Worm (Caenorhabditis elegans) whole organism, L1 larva: ENCODE results near the gene DH11.2.

Source experiments
- blmp-1 ChIP-seq: fragments of 150-350 bp; optimal IDR thresholded peaks from 2 replicates; lab custom pipeline; 2014; ENCODE audit warnings: missing biosample characterization, missing genetic modification characterization
- dsc-1 ChIP-seq: sonication (generic microtip); optimal IDR thresholded peaks from 2 replicates; lab custom pipeline; 2016; ENCODE audit warnings: mild to moderate bottlenecking, missing genetic modification characterization, missing compliant biosample characterization
- egl-13 ChIP-seq: sonication (generic microtip); optimal IDR thresholded peaks from 2 replicates; lab custom pipeline; 2016; ENCODE audit warnings: missing genotype, missing genetic modification reagents, missing genetic modification characterization, missing compliant biosample characterization
- ets-5 ChIP-seq: fragments of 200-800 bp; sonication (Bioruptor generic); IDR thresholded peaks from 2 replicates; pipeline ENCODE4 v1.3.6; 2022; ENCODE audit warnings: missing genetic modification characterization, missing compliant biosample characterization
- grh-1 ChIP-seq: fragments of 200-800 bp; sonication (Bioruptor generic); IDR thresholded peaks from 2 replicates; pipeline ENCODE4 v1.3.6; 2022; ENCODE audit warnings: missing genetic modification reagents, missing genetic modification characterization, missing compliant biosample characterization
- nhr-237 ChIP-seq: fragments of 150-350 bp; optimal IDR thresholded peaks from 2 replicates; lab custom pipeline; 2014; ENCODE audit warnings: missing biosample characterization, missing genetic modification characterization
- nhr-84 ChIP-seq: sonication (generic microtip); optimal IDR thresholded peaks from 2 replicates; lab custom pipeline; 2017; ENCODE audit warnings: missing biosample characterization, missing genetic modification characterization
- nhr-90 ChIP-seq: sonication (generic microtip); optimal IDR thresholded peaks from 2 replicates; lab custom pipeline; 2016; ENCODE audit warnings: mild to moderate bottlenecking, missing genetic modification characterization, missing compliant biosample characterization; ENCODE audit not compliant: poor library complexity
- unc-62 ChIP-seq: fragments of 150-350 bp; optimal IDR thresholded peaks from 2 replicates; lab custom pipeline; 2014; ENCODE audit warnings: missing biosample characterization, missing genetic modification reagents, missing genetic modification characterization
- zag-1 ChIP-seq: fragments of 150-350 bp; optimal IDR thresholded peaks from 2 replicates; lab custom pipeline; 2014; ENCODE audit warnings: missing biosample characterization, missing genetic modification characterization

- TF ChIP-seq nhr-90 (tag; lab: Kevin White, UChicago) (no peak), nhr-84 (no peak), ets-5 (GFP tag; lab: Robert Waterston, UW) (no peak), grh-1 (no peak), nhr-237 (tag; lab: Kevin White, UChicago) (no peak), unc-62 (GFP tag; lab: Kevin White, UChicago) (no peak), blmp-1 (tag; lab: Kevin White, UChicago) (no peak), dsc-1 (tag; lab: Kevin White, UChicago) (no peak), egl-13 (tag; lab: Kevin White, UChicago) (no peak), zag-1 (tag; lab: Kevin White, UChicago) (no peak)
These were observed 23.1 kb downstream of the DH11.2 start, which contains the start of gene sap-49 for ce11 chrII:8035667-8036066.
